Worm (Caenorhabditis elegans): ENCODE results near the gene sss-1.
A peak's percentile ranks its signal among the peaks of the same experiment; 100 is the strongest.

- TF ChIP-seq blmp-1 (tag; optimal IDR thresholded peaks at IDR 0.05) = peak; percentile 30
- no peak for TF ChIP-seq fos-1 (tag; optimal IDR thresholded peaks at IDR 0.05)
- no peak for TF ChIP-seq elt-3 (tag; optimal IDR thresholded peaks at IDR 0.05)
These were observed 9.3 kb downstream of the sss-1 start, which contains the start of the genes prp-18 and mccc-1 for ce11 chrIV:9884257-9884656.

Measured in whole organism, L1 larva.